Worm (Caenorhabditis elegans) whole organism, L4 larva: ENCODE measurements around the gene enpp-1.
A peak's percentile ranks its signal among the peaks of the same experiment; 100 is the strongest.

Source experiments
- F49E8.2 ChIP-seq: sonication (generic microtip); optimal IDR thresholded peaks from 2 replicates; lab custom pipeline; 2016; ENCODE audit warnings: missing compliant biosample characterization, mild to moderate bottlenecking, missing genetic modification characterization, borderline replicate concordance
- R02D3.7 ChIP-seq: fragments of 150-350 bp; sonication (generic microtip); optimal IDR thresholded peaks from 3 replicates; lab custom pipeline; 2014; ENCODE audit warnings: missing biosample characterization, missing genetic modification characterization
- Y105C5A.15 ChIP-seq: fragments of 200-800 bp; sonication (Bioruptor generic); IDR thresholded peaks from 2 replicates; pipeline ENCODE4 v1.3.6; 2022; ENCODE audit warnings: missing genetic modification characterization, missing compliant biosample characterization
- Y48G9A.11 ChIP-seq: fragments of 200-800 bp; sonication (Bioruptor generic); IDR thresholded peaks from 2 replicates; pipeline ENCODE4 v1.3.6; 2022; ENCODE audit warnings: missing genetic modification reagents, missing genetic modification characterization, missing compliant biosample characterization
- Y75B8A.6 ChIP-seq: fragments of 200-800 bp; sonication (Bioruptor generic); IDR thresholded peaks from 2 replicates; pipeline ENCODE4 v1.3.6; 2022; ENCODE audit warnings: missing genetic modification reagents, missing genetic modification characterization, missing compliant biosample characterization
- aha-1 ChIP-seq: fragments of 150-350 bp; peaks from one replicate; lab custom pipeline; 2014; ENCODE audit warnings: missing biosample characterization, missing genetic modification characterization
- aly-2 ChIP-seq: sonication (generic microtip); optimal IDR thresholded peaks from 2 replicates; lab custom pipeline; 2018; ENCODE audit warnings: missing biosample characterization, missing genetic modification characterization
- ama-1 ChIP-seq: fragments of 150-350 bp; optimal IDR thresholded peaks from 2 replicates; lab custom pipeline; 2014; ENCODE audit warnings: inconsistent platforms, mixed read lengths
- attf-4 ChIP-seq: sonication (generic microtip); optimal IDR thresholded peaks from 3 replicates; lab custom pipeline; 2017; ENCODE audit warnings: missing biosample characterization, missing genetic modification characterization
- ceh-32 ChIP-seq: sonication (generic microtip); optimal IDR thresholded peaks from 2 replicates; lab custom pipeline; 2016; ENCODE audit warnings: mild to moderate bottlenecking, missing genetic modification characterization, missing compliant biosample characterization; ENCODE audit not compliant: poor library complexity
- ceh-82 ChIP-seq: sonication (generic microtip); optimal IDR thresholded peaks from 2 replicates; lab custom pipeline; 2017; ENCODE audit warnings: missing biosample characterization, missing genetic modification characterization
- ces-1 ChIP-seq: fragments of 150-350 bp; sonication (generic microtip); optimal IDR thresholded peaks from 4 replicates; lab custom pipeline; 2014; ENCODE audit warnings: missing biosample characterization, missing genetic modification reagents, missing genetic modification characterization
- daf-12 ChIP-seq: fragments of 150-350 bp; optimal IDR thresholded peaks from 2 replicates; lab custom pipeline; 2014; ENCODE audit warnings: missing biosample characterization, missing genetic modification reagents, missing genetic modification characterization
- daf-16 ChIP-seq, 3 experiments: sonication (generic microtip); optimal IDR thresholded peaks; 2 replicates each; lab custom pipeline; 2016 to 2017; ENCODE audit warnings: missing genetic modification characterization in 3 of 3, missing genetic modification reagents in 3 of 3, mild to moderate bottlenecking in 2 of 3, missing compliant biosample characterization in 2 of 3, missing biosample characterization in 1 of 3, moderate library complexity in 1 of 3
- daf-8 ChIP-seq: fragments of 200-800 bp; sonication (Bioruptor generic); IDR thresholded peaks from 2 replicates; pipeline ENCODE4 v1.3.6; 2022; ENCODE audit warnings: missing genetic modification characterization, missing compliant biosample characterization
- dmd-6 ChIP-seq: fragments of 200-800 bp; sonication (Bioruptor generic); IDR thresholded peaks from 2 replicates; pipeline ENCODE4 v1.3.6; 2022; ENCODE audit warnings: missing genetic modification reagents, missing genetic modification characterization, missing compliant biosample characterization
- dmd-8 ChIP-seq: fragments of 200-800 bp; sonication (Bioruptor generic); IDR thresholded peaks from 2 replicates; pipeline ENCODE4 v1.3.6; 2022; ENCODE audit warnings: missing genetic modification characterization, missing compliant biosample characterization
- dpl-1 ChIP-seq: fragments of 150-350 bp; optimal IDR thresholded peaks from 2 replicates; lab custom pipeline; 2014; ENCODE audit warnings: missing biosample characterization, missing genetic modification reagents, missing genetic modification characterization
- dve-1 ChIP-seq: sonication (generic microtip); optimal IDR thresholded peaks from 2 replicates; lab custom pipeline; 2017; ENCODE audit warnings: antibody characterized with exemption, mild to moderate bottlenecking, missing genetic modification characterization, missing compliant biosample characterization; ENCODE audit not compliant: insufficient read depth
- egl-27 ChIP-seq: sonication (generic microtip); optimal IDR thresholded peaks from 3 replicates; lab custom pipeline; 2017; ENCODE audit warnings: missing biosample characterization, missing genetic modification reagents, missing genetic modification characterization
- egl-43 ChIP-seq: fragments of 200-800 bp; sonication (Bioruptor generic); IDR thresholded peaks from 2 replicates; pipeline ENCODE4 v1.3.6; 2022; ENCODE audit warnings: missing genetic modification reagents, missing genetic modification characterization, missing compliant biosample characterization
- fkh-10 ChIP-seq: fragments of 150-350 bp; optimal IDR thresholded peaks from 2 replicates; lab custom pipeline; 2014; ENCODE audit warnings: missing biosample characterization, missing genetic modification reagents, missing genetic modification characterization
- hif-1 ChIP-seq, 2 experiments: sonication (generic microtip); optimal IDR thresholded peaks; 2 replicates each; lab custom pipeline; 2016 to 2017; ENCODE audit warnings: missing compliant biosample characterization in 2 of 2, missing genetic modification characterization in 2 of 2, missing genetic modification reagents in 2 of 2, missing genotype in 2 of 2, mild to moderate bottlenecking in 1 of 2
- hlh-11 ChIP-seq: fragments of 200-800 bp; sonication (Bioruptor generic); optimal IDR thresholded peaks from 2 replicates; lab custom pipeline; 2018; ENCODE audit warnings: mild to moderate bottlenecking, missing genetic modification characterization, missing compliant biosample characterization
- hlh-30 ChIP-seq: sonication (generic microtip); optimal IDR thresholded peaks from 2 replicates; lab custom pipeline; 2017; ENCODE audit warnings: antibody characterized with exemption, mild to moderate bottlenecking, missing genetic modification characterization, missing compliant biosample characterization; ENCODE audit not compliant: insufficient read depth
- lin-38 ChIP-seq: fragments of 200-800 bp; sonication (Bioruptor generic); IDR thresholded peaks from 2 replicates; pipeline ENCODE4 v1.3.6; 2022; ENCODE audit warnings: missing genetic modification reagents, missing genetic modification characterization, missing compliant biosample characterization
- lin-39 ChIP-seq: fragments of 150-350 bp; optimal IDR thresholded peaks from 2 replicates; lab custom pipeline; 2014; ENCODE audit warnings: missing biosample characterization, missing genetic modification reagents, missing genetic modification characterization
- madf-5 ChIP-seq, 2 experiments: fragments of 200-800 bp; sonication (Bioruptor generic); IDR thresholded peaks; 2 replicates each; pipeline ENCODE4 v1.3.6; 2022; ENCODE audit warnings: missing compliant biosample characterization in 2 of 2, missing genetic modification characterization in 2 of 2
- mdl-1 ChIP-seq, 2 experiments: fragments of 150-350 bp in 1 of 2; sonication (generic microtip) in 1 of 2; optimal IDR thresholded peaks; 2 replicates each; lab custom pipeline; 2014 to 2017; ENCODE audit warnings: missing biosample characterization in 2 of 2, missing genetic modification characterization in 2 of 2
- mes-2 ChIP-seq: sonication (generic microtip); optimal IDR thresholded peaks from 2 replicates; lab custom pipeline; 2016; ENCODE audit warnings: missing genotype, mild to moderate bottlenecking, missing genetic modification characterization, missing compliant biosample characterization; ENCODE audit not compliant: poor library complexity, severe bottlenecking
- mxl-3 ChIP-seq: fragments of 200-800 bp; sonication (Bioruptor generic); optimal IDR thresholded peaks from 2 replicates; lab custom pipeline; 2018; ENCODE audit warnings: mild to moderate bottlenecking, missing genetic modification characterization, missing compliant biosample characterization
- nhr-11 ChIP-seq: fragments of 150-350 bp; optimal IDR thresholded peaks from 2 replicates; lab custom pipeline; 2014; ENCODE audit warnings: missing biosample characterization, missing genetic modification characterization
- nhr-28 ChIP-seq: fragments of 150-350 bp; optimal IDR thresholded peaks from 2 replicates; lab custom pipeline; 2014; ENCODE audit warnings: missing biosample characterization, missing genetic modification characterization
- nhr-6 ChIP-seq: fragments of 150-350 bp; optimal IDR thresholded peaks from 2 replicates; lab custom pipeline; 2014; ENCODE audit warnings: missing biosample characterization, missing genetic modification characterization
- nhr-77 ChIP-seq: fragments of 150-350 bp; optimal IDR thresholded peaks from 2 replicates; lab custom pipeline; 2014; ENCODE audit warnings: missing biosample characterization, missing genetic modification characterization
- pqm-1 ChIP-seq: sonication (generic microtip); optimal IDR thresholded peaks from 2 replicates; lab custom pipeline; 2017; ENCODE audit warnings: missing biosample characterization, missing genetic modification characterization
- snpc-1.2 ChIP-seq: fragments of 200-800 bp; sonication (Bioruptor generic); IDR thresholded peaks from 2 replicates; pipeline ENCODE4 v1.3.6; 2022; ENCODE audit warnings: missing genetic modification reagents, missing genetic modification characterization, missing compliant biosample characterization
- snpc-4 ChIP-seq: fragments of 150-350 bp; optimal IDR thresholded peaks from 2 replicates; lab custom pipeline; 2014; ENCODE audit warnings: missing biosample characterization, missing genetic modification characterization
- spr-1 ChIP-seq: sonication (generic microtip); optimal IDR thresholded peaks from 2 replicates; lab custom pipeline; 2016; ENCODE audit warnings: mild to moderate bottlenecking, missing genetic modification characterization, missing compliant biosample characterization
- unc-62 ChIP-seq, 3 experiments: fragments of 150-350 bp in 1 of 3; sonication (generic microtip); optimal IDR thresholded peaks in 2 of 3; peaks in 1 of 3; 1 replicate in 1 of 3; 2 replicates in 2 of 3; lab custom pipeline; 2014 to 2017; ENCODE audit warnings: missing biosample characterization in 3 of 3, missing genetic modification characterization in 3 of 3, missing genetic modification reagents in 3 of 3, missing genotype in 1 of 3
- zag-1 ChIP-seq: fragments of 150-350 bp; optimal IDR thresholded peaks from 2 replicates; lab custom pipeline; 2014; ENCODE audit warnings: missing biosample characterization, missing genetic modification characterization
- zfp-3 ChIP-seq: fragments of 200-800 bp; sonication (Bioruptor generic); conservative IDR thresholded peaks from 2 replicates; pipeline ENCODE4 v1.3.6; 2022; ENCODE audit warnings: missing genetic modification reagents, missing genetic modification characterization, missing compliant biosample characterization
- zip-2 ChIP-seq: fragments of 150-350 bp; optimal IDR thresholded peaks from 2 replicates; lab custom pipeline; 2014; ENCODE audit warnings: missing biosample characterization, missing genetic modification characterization
- ztf-11 ChIP-seq: fragments of 150-350 bp; optimal IDR thresholded peaks from 2 replicates; lab custom pipeline; 2014; ENCODE audit warnings: missing biosample characterization, missing genetic modification characterization

The enpp-1 gene

ce11 chrV:12111452-12111851 is 19.8 kb upstream of the enpp-1 start, which contains the start of gene lhpp-1:
TSS of gene lhpp-1 (minus strand) at chrV:12111805.
- TF ChIP-seq dmd-8 (no peak), nhr-6 (tag; lab: Kevin White, UChicago) (peak; percentile 53), aha-1 (tag; lab: Kevin White, UChicago) (peak; percentile 23), dpl-1 (GFP tag; lab: Kevin White, UChicago) (peak; percentile 11), snpc-1.2 (GFP tag; lab: Robert Waterston, UW) (no peak), daf-16 (GFP tag; optimal IDR thresholded peaks at IDR 0.05; lab: Kevin White, UChicago) (no peak), daf-16 (tag; optimal IDR thresholded peaks at IDR 0.05; lab: Kevin White, UChicago) (no peak), snpc-4 (tag; lab: Kevin White, UChicago) (no peak), attf-4 (no peak), daf-8 (GFP tag; lab: Robert Waterston, UW) (no peak), dve-1 (tag; lab: Kevin White, UChicago) (no peak), hlh-30 (tag; lab: Kevin White, UChicago) (peak; percentile 56), madf-5 (GFP tag; IDR thresholded peaks at IDR 0.05; lab: Robert Waterston, UW) (no peak), mes-2 (tag; lab: Kevin White, UChicago) (peak; percentile 19), Y48G9A.11 (GFP tag; lab: Robert Waterston, UW) (no peak), nhr-28 (tag; lab: Kevin White, UChicago) (peak; percentile 46)

- TF ChIP-seq mdl-1 (tag; optimal IDR thresholded peaks at IDR 0.05; lab: Kevin White, UChicago) (peak in 1 of 2 experiments; percentile 13), fkh-10 (GFP tag; lab: Kevin White, UChicago) (no peak), lin-38 (no peak), nhr-77 (peak; percentile 3), daf-12 (tag; lab: Kevin White, UChicago) (no peak), mxl-3 (GFP tag; lab: Kevin White, UChicago) (peak; percentile 66), dmd-6 (GFP tag; lab: Robert Waterston, UW) (peak; percentile 54), Y75B8A.6 (GFP tag; lab: Robert Waterston, UW) (no peak), R02D3.7 (no peak), ztf-11 (no peak), pqm-1 (tag; lab: Kevin White, UChicago) (peak; percentile 85), nhr-28 (tag; lab: Kevin White, UChicago) (peak; percentile 91), aha-1 (tag; lab: Kevin White, UChicago) (peak; percentile 30)
Observed at ce11 chrV:12113726-12114125, 17.5 kb upstream of the enpp-1 start.

- no peak for TF ChIP-seq snpc-1.2 (GFP tag; lab: Robert Waterston, UW)
- no peak for TF ChIP-seq egl-27 (tag; lab: Kevin White, UChicago)
- no peak for TF ChIP-seq zag-1
- no peak for TF ChIP-seq hif-1 (tag; optimal IDR thresholded peaks at IDR 0.05; lab: Kevin White, UChicago)
- TF ChIP-seq daf-8 (GFP tag; lab: Robert Waterston, UW), result no peak
- TF ChIP-seq F49E8.2 (tag; lab: Kevin White, UChicago), result no peak
Observed at ce11 chrV:12114693-12115092, 16.6 kb upstream of the enpp-1 start, which contains the start of gene spin-1. TSS of gene spin-1 (plus strand) at chrV:12114993.

ce11 chrV:12115150-12115549 is 16.1 kb upstream of the enpp-1 start:
- TF ChIP-seq egl-27 (tag; lab: Kevin White, UChicago) (no peak), ceh-32 (tag; lab: Kevin White, UChicago) (no peak), nhr-6 (tag; lab: Kevin White, UChicago) (no peak), ces-1 (no peak), lin-39 (tag; lab: Kevin White, UChicago) (no peak), hlh-11 (no peak), aly-2 (tag; lab: Kevin White, UChicago) (no peak), zag-1 (no peak), nhr-28 (tag; lab: Kevin White, UChicago) (peak; percentile 81), zfp-3 (GFP tag; lab: Robert Waterston, UW) (no peak), nhr-11 (tag; lab: Kevin White, UChicago) (no peak), egl-43 (GFP tag; lab: Robert Waterston, UW) (no peak), ceh-82 (tag; lab: Kevin White, UChicago) (no peak), zip-2 (tag; lab: Kevin White, UChicago) (no peak), unc-62 (GFP tag; optimal IDR thresholded peaks at IDR 0.05 in 1 of 2; lab: Kevin White, UChicago) (peak in 1 of 2 experiments; percentile 97), unc-62 (tag; optimal IDR thresholded peaks at IDR 0.05; lab: Kevin White, UChicago) (no peak), dmd-8 (no peak), daf-16 (GFP tag; optimal IDR thresholded peaks at IDR 0.05; lab: Kevin White, UChicago) (no peak), daf-16 (tag; optimal IDR thresholded peaks at IDR 0.05; lab: Kevin White, UChicago) (peak; percentile 69), ama-1 (lab: Kevin White, UChicago) (no peak), dmd-6 (GFP tag; lab: Robert Waterston, UW) (peak; percentile 75), pqm-1 (tag; lab: Kevin White, UChicago) (no peak), spr-1 (tag; lab: Kevin White, UChicago) (no peak), Y105C5A.15 (GFP tag; lab: Robert Waterston, UW) (no peak)
